Worm (Caenorhabditis elegans): ENCODE results near the gene C08B11.9.

Gene C08B11.9

ce11 chrII:8071801-8072544 is 34.0 kb upstream of the C08B11.9 start:
- TF ChIP-seq ceh-2 (tag; optimal IDR thresholded peaks at IDR 0.05) (no peak), hlh-30 (tag; optimal IDR thresholded peaks at IDR 0.05; ENCODE audit: insufficient read depth) (peak; percentile 85), unc-42 (tag; optimal IDR thresholded peaks at IDR 0.05) (peak; percentile 33), elt-2 (tag; optimal IDR thresholded peaks at IDR 0.05) (no peak), C08G9.2 (tag; optimal IDR thresholded peaks at IDR 0.05) (no peak), nfya-1 (tag; optimal IDR thresholded peaks at IDR 0.05) (peak; percentile 1), che-1 (tag; optimal IDR thresholded peaks at IDR 0.05) (no peak), pros-1 (tag; optimal IDR thresholded peaks at IDR 0.05) (no peak), pag-3 (tag; optimal IDR thresholded peaks at IDR 0.05; ENCODE audit: borderline replicate concordance) (no peak), ceh-19 (GFP tag; optimal IDR thresholded peaks at IDR 0.05) (peak; percentile 40), ceh-18 (tag; optimal IDR thresholded peaks at IDR 0.05) (peak; percentile 17), unc-55 (GFP tag; optimal IDR thresholded peaks at IDR 0.05) (peak; percentile 86), ceh-48 (tag; optimal IDR thresholded peaks at IDR 0.05) (peak; percentile 42), ceh-34 (tag; optimal IDR thresholded peaks at IDR 0.05) (peak; percentile 84), madf-2 (tag; optimal IDR thresholded peaks at IDR 0.05) (no peak)

ce11 chrII:8071012-8071625 is 33.1 kb upstream of the C08B11.9 start:
- TF ChIP-seq K09A11.1 (tag; optimal IDR thresholded peaks at IDR 0.05; ENCODE audit: insufficient read depth) (no peak), elt-2 (tag; optimal IDR thresholded peaks at IDR 0.05) (peak; percentile 29), ama-1 (optimal IDR thresholded peaks at IDR 0.05) (no peak), zip-5 (tag; optimal IDR thresholded peaks at IDR 0.05) (no peak), fkh-6 (tag; optimal IDR thresholded peaks at IDR 0.05) (no peak), K02D7.2 (tag; optimal IDR thresholded peaks at IDR 0.05) (no peak)

- TF ChIP-seq hlh-6 (tag; optimal IDR thresholded peaks at IDR 0.05) (no peak), ceh-45 (GFP tag; IDR thresholded peaks at IDR 0.05) (no peak), unc-3 (GFP tag; conservative IDR thresholded peaks at IDR 0.05) (no peak), unc-3 (tag; optimal IDR thresholded peaks at IDR 0.05) (no peak), ceh-2 (tag; optimal IDR thresholded peaks at IDR 0.05) (no peak), ama-1 (optimal IDR thresholded peaks at IDR 0.05) (no peak), unc-55 (GFP tag; optimal IDR thresholded peaks at IDR 0.05) (no peak), ceh-18 (tag; optimal IDR thresholded peaks at IDR 0.05) (no peak), nhr-232 (tag; optimal IDR thresholded peaks at IDR 0.05) (no peak), T23F11.4 (GFP tag; optimal IDR thresholded peaks at IDR 0.05) (no peak), lin-11 (tag; optimal IDR thresholded peaks at IDR 0.05) (no peak)
Observed at ce11 chrII:8065985-8066384, 28.0 kb upstream of the C08B11.9 start, which contains the start of gene pdha-1. pdha-1 (plus strand) TSS chrII:8066285.

- TF ChIP-seq ets-4 (tag; optimal IDR thresholded peaks at IDR 0.05) (peak; percentile 50), C08G9.2 (tag; optimal IDR thresholded peaks at IDR 0.05) (peak; percentile 71), hlh-8 (tag; optimal IDR thresholded peaks at IDR 0.05) (peak; percentile 30), ceh-31 (tag; optimal IDR thresholded peaks at IDR 0.05) (peak; percentile 94), dve-1 (tag; optimal IDR thresholded peaks at IDR 0.05) (peak; percentile 20), nhr-11 (tag; optimal IDR thresholded peaks at IDR 0.05) (no peak), unc-55 (GFP tag; optimal IDR thresholded peaks at IDR 0.05) (peak; percentile 15), ceh-2 (tag; optimal IDR thresholded peaks at IDR 0.05) (peak; percentile 73), tbx-7 (tag; optimal IDR thresholded peaks at IDR 0.05) (peak; percentile 51), tbx-2 (tag; optimal IDR thresholded peaks at IDR 0.05) (peak; percentile 90), rnt-1 (tag; optimal IDR thresholded peaks at IDR 0.05) (peak; percentile 75), pros-1 (tag; optimal IDR thresholded peaks at IDR 0.05) (peak; percentile 38), zip-5 (tag; optimal IDR thresholded peaks at IDR 0.05) (peak; percentile 64), fax-1 (tag; optimal IDR thresholded peaks at IDR 0.05) (peak; percentile 47), ahr-1 (tag; optimal IDR thresholded peaks at IDR 0.05) (peak; percentile 19), ceh-6 (GFP tag; optimal IDR thresholded peaks at IDR 0.05) (no peak), ama-1 (optimal IDR thresholded peaks at IDR 0.05) (no peak), syd-9 (tag; optimal IDR thresholded peaks at IDR 0.05) (no peak), ceh-30 (tag; optimal IDR thresholded peaks at IDR 0.05) (no peak), C38D4.7 (GFP tag; optimal IDR thresholded peaks at IDR 0.05) (no peak), che-1 (tag; optimal IDR thresholded peaks at IDR 0.05) (no peak), lin-11 (tag; optimal IDR thresholded peaks at IDR 0.05) (no peak), ceh-34 (tag; optimal IDR thresholded peaks at IDR 0.05) (peak; percentile 48), ztf-16 (tag; optimal IDR thresholded peaks at IDR 0.05) (peak; percentile 41), fkh-6 (tag; optimal IDR thresholded peaks at IDR 0.05) (peak; percentile 57), ttx-3 (tag; optimal IDR thresholded peaks at IDR 0.05) (no peak), sox-2 (GFP tag; IDR thresholded peaks at IDR 0.05) (no peak)
Observed at ce11 chrII:8062334-8062791, 24.4 kb upstream of the C08B11.9 start, which contains the start of gene ufd-2. ufd-2 (plus strand) TSS chrII:8062741.
